Worm (Caenorhabditis elegans): ENCODE results near the gene lgc-28.
"Not testable (repeated sequence)": the region's sequence is repeated elsewhere in the genome, so short reads cannot be mapped to it uniquely, and the experiment has no call there.

lgc-28 gene

ce11 chrII:2586861-2587554 is 37.9 kb upstream of the lgc-28 start, which contains the start of the genes F33H12.7 and sri-39:
Gene F33H12.7 (minus strand): TSS chrII:2586911.
Gene sri-39 (plus strand): TSS chrII:2587504.
- TF ChIP-seq hlh-1 (tag; optimal IDR thresholded peaks at IDR 0.05): no peak
- TF ChIP-seq bed-3 (GFP tag; optimal IDR thresholded peaks at IDR 0.05): no peak
- no peak for TF ChIP-seq mep-1 (tag; optimal IDR thresholded peaks at IDR 0.05)
- no peak for TF ChIP-seq drap-1 (GFP tag; optimal IDR thresholded peaks at IDR 0.05)
- TF ChIP-seq lin-32 (GFP tag; optimal IDR thresholded peaks at IDR 0.05): no peak
- TF ChIP-seq sptf-1 (tag; optimal IDR thresholded peaks at IDR 0.05): no peak
- TF ChIP-seq nhr-28 (tag; optimal IDR thresholded peaks at IDR 0.05): no peak
- TF ChIP-seq elt-3 (tag; optimal IDR thresholded peaks at IDR 0.05): no peak

DNA sequence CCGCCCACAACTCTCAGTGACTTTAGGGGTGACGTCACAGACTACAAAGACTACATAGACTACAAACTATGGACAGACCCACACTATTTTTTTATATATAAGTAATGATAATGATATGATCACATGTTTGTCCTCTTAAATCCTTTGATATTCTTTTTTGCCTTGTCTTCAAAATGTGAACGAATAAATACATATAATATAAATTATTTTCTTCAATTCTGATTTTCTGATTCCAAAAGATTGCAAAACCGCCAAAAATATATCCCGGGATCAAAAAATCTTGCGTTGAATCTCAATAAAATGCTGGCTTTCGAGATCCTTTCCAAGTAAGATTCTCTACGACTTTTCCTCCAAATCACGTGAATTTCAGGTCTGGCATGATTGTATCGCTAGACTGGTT is 24.7 kb upstream of the lgc-28 start, which contains the start of gene F33H12.1:
Gene F33H12.1 (plus strand): TSS at position 301 of the 400 bp plus-strand sequence.
- not testable (repeated sequence) for TF ChIP-seq mab-5 (tag; optimal IDR thresholded peaks at IDR 0.05); lin-32 (GFP tag; optimal IDR thresholded peaks at IDR 0.05); nhr-28 (tag; optimal IDR thresholded peaks at IDR 0.05)

- TF ChIP-seq elt-3 (tag; optimal IDR thresholded peaks at IDR 0.05) (no peak), unc-39 (tag; optimal IDR thresholded peaks at IDR 0.05) (no peak), nhr-12 (tag; optimal IDR thresholded peaks at IDR 0.05) (no peak), ceh-83 (GFP tag; optimal IDR thresholded peaks at IDR 0.05) (no peak), M03D4.4 (tag; optimal IDR thresholded peaks at IDR 0.05) (no peak), ces-1 (GFP tag; optimal IDR thresholded peaks at IDR 0.05) (no peak), nhr-237 (tag; optimal IDR thresholded peaks at IDR 0.05) (no peak), ceh-43 (GFP tag; optimal IDR thresholded peaks at IDR 0.05) (no peak), unc-120 (tag; optimal IDR thresholded peaks at IDR 0.05; ENCODE audit: poor library complexity, severe bottlenecking) (no peak), mep-1 (tag; optimal IDR thresholded peaks at IDR 0.05) (no peak), ztf-11 (tag; optimal IDR thresholded peaks at IDR 0.05) (no peak), elt-1 (tag; optimal IDR thresholded peaks at IDR 0.05; ENCODE audit: borderline replicate concordance, insufficient read depth) (no peak), flh-1 (GFP tag; optimal IDR thresholded peaks at IDR 0.05) (no peak)
These were observed 24.0 kb upstream of the lgc-28 start for ce11 chrII:2600931-2601330.

DNA sequence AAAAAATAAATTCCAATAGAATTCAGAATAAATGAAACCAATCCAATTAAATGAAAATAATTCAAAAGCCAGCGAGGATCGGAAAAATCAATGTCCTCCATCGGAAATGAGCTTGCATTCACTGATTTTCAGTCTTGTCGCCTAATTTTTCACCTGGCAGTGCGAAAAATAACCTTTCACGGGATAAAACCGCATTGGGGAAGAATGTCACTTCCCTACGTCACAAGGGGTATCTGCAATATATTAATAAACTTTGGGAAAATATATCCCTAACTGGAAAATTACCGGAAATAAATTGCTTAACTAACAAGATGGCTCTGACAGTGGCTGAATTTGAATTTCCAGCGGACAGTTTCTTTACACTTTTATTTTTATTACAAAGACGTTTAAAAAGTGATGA is 19.6 kb upstream of the lgc-28 start, which contains the start of gene sri-77:
Gene sri-77 (minus strand): TSS at position 101 of the 400 bp plus-strand sequence.
- no peak for TF ChIP-seq ham-2 (GFP tag; optimal IDR thresholded peaks at IDR 0.05)
- TF ChIP-seq ceh-83 (GFP tag; optimal IDR thresholded peaks at IDR 0.05): no peak
- TF ChIP-seq elt-3 (tag; optimal IDR thresholded peaks at IDR 0.05): no peak
- no peak for TF ChIP-seq nhr-2 (tag; optimal IDR thresholded peaks at IDR 0.05)
- TF ChIP-seq unc-120 (tag; optimal IDR thresholded peaks at IDR 0.05; ENCODE audit: poor library complexity, severe bottlenecking): no peak
- no peak for TF ChIP-seq nhr-237 (tag; optimal IDR thresholded peaks at IDR 0.05)
- TF ChIP-seq tbx-8 (GFP tag; optimal IDR thresholded peaks at IDR 0.05): no peak
- no peak for TF ChIP-seq cnd-1 (tag; optimal IDR thresholded peaks at IDR 0.05)

DNA sequence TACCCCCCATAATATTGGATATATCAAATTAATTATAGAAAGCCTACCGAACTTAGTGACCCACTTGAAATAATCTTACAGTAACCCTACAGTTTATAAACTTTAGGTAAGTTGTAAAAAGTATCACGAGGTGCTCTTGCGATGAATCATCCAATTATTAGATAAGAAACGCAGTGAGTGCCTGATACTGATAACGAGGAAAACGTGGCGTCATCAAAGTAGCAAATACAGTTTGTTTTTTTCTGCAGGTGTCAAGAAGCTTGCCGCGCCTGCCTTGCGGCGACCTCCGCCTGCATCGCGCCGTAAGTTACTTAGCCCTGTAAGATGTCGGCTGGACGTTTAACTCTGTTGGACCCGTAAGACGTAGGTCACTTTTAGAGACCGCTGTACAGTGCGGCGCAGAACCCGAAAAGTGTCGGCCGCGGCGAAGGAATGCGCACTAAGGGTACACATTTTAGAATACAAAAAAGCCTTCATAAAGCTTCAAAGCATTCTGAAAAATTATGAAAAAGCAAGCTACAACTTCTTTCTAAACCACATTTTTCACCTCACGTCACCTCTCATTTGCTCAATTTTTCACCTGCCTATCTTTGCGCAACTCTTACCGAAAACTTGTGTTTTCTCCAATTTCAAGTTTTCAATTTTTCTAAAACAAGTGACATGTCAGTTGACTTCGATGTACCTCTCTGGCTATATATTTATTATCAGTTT is 14.5 kb upstream of the lgc-28 start, which contains the start of gene sri-38:
Gene sri-38 (plus strand): TSS at position 661 of the 711 bp plus-strand sequence.
- TF ChIP-seq pha-4 (tag; optimal IDR thresholded peaks at IDR 0.05) (no peak), nhr-12 (tag; optimal IDR thresholded peaks at IDR 0.05) (no peak), blmp-1 (tag; optimal IDR thresholded peaks at IDR 0.05) (no peak), ceh-39 (tag; optimal IDR thresholded peaks at IDR 0.05) (no peak), nhr-2 (tag; optimal IDR thresholded peaks at IDR 0.05) (no peak), lin-13 (tag; optimal IDR thresholded peaks at IDR 0.05) (no peak), elt-1 (tag; optimal IDR thresholded peaks at IDR 0.05; ENCODE audit: borderline replicate concordance, insufficient read depth) (no peak), M03D4.4 (tag; optimal IDR thresholded peaks at IDR 0.05) (no peak), elt-3 (tag; optimal IDR thresholded peaks at IDR 0.05) (no peak), unc-120 (tag; optimal IDR thresholded peaks at IDR 0.05; ENCODE audit: poor library complexity, severe bottlenecking) (no peak), hlh-1 (tag; optimal IDR thresholded peaks at IDR 0.05) (no peak), zip-8 (tag; optimal IDR thresholded peaks at IDR 0.05) (no peak), bed-3 (GFP tag; optimal IDR thresholded peaks at IDR 0.05) (no peak)
